Worm (Caenorhabditis elegans): ENCODE results near the gene Y44A6C.2.

The Y44A6C.2 gene

ce11 chrV:20749098-20749497 is 27.1 kb downstream of the Y44A6C.2 start:
- TF ChIP-seq aly-2 (tag; optimal IDR thresholded peaks at IDR 0.05) (no peak), nhr-237 (tag; optimal IDR thresholded peaks at IDR 0.05) (no peak), nfya-1 (tag; optimal IDR thresholded peaks at IDR 0.05; ENCODE audit: insufficient read depth) (no peak), hmg-11 (tag; optimal IDR thresholded peaks at IDR 0.05) (no peak)

ce11 chrV:20752609-20753102 is 30.6 kb downstream of the Y44A6C.2 start, which contains the start of gene pha-4:
Gene pha-4, plus strand, starts transcription at chrV:20753052.
- TF ChIP-seq R02D3.7 (tag; optimal IDR thresholded peaks at IDR 0.05) = no peak
- peak; percentile 86 for TF ChIP-seq elt-2 (tag; optimal IDR thresholded peaks at IDR 0.05)
- no peak for TF ChIP-seq ceh-16 (tag; optimal IDR thresholded peaks at IDR 0.05)
- peak; percentile 69 for TF ChIP-seq pqm-1 (tag; optimal IDR thresholded peaks at IDR 0.05)

- peak; percentile 44 for TF ChIP-seq pqm-1 (tag; optimal IDR thresholded peaks at IDR 0.05)
- TF ChIP-seq ceh-28 (tag; optimal IDR thresholded peaks at IDR 0.05) = peak; percentile 54
- TF ChIP-seq elt-2 (tag; optimal IDR thresholded peaks at IDR 0.05) = peak; percentile 68
- TF ChIP-seq pha-4 (tag; optimal IDR thresholded peaks at IDR 0.05) = no peak
These were observed 31.9 kb downstream of the Y44A6C.2 start for ce11 chrV:20753838-20754503.

DNA sequence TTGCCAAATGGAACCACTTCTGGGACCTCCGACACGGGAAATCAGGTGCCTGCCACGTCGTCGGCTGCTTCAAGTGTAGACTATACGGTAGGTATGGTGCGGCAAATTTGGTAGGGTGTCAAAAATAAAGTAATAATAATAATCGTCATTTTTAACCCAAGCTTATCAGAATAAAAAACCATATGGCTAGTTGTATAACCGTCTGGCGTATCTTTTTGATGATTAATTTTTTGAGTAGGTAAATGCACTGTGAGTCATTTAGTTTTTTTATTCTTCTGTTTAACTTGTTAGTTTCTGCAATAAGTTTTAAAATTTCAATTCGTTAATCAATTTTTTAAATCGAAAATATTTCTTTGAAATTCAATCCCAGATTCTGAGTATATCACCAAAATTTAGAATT is 33.5 kb downstream of the Y44A6C.2 start:
- TF ChIP-seq elt-2 (tag; optimal IDR thresholded peaks at IDR 0.05) (peak; percentile 18), pha-4 (tag; optimal IDR thresholded peaks at IDR 0.05) (peak; percentile 65), mdl-1 (tag; optimal IDR thresholded peaks at IDR 0.05) (no peak), pqm-1 (tag; optimal IDR thresholded peaks at IDR 0.05) (peak; percentile 47)

DNA sequence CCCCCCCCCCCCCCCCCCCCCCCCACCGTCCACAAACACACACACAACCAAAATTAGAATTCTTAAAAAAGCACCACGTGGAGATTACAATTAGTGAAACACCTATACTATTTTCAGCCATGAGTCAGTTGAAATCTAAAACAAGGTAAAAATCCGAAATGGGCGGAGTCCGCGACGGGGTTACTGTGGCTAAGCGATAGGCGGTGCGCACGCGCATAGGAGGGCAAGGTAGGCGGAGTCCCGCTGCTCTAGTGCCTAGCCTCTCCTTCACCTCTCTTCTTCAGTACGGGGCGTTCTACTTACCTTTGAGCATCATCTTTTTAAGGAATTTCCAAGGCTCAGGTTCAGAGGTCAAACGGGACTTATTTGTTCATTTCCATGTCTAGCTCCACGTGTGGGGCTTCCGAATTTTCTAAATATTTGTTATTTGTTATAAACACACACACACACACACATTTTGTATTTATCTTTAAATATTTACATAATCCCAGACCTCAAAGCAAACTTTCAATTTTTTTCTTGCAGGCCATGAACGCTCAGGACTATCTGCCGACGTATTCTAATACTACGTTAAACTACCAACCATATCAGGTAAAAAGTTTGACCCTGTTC is 34.5 kb downstream of the Y44A6C.2 start:
- TF ChIP-seq nfya-1 (tag; optimal IDR thresholded peaks at IDR 0.05; ENCODE audit: insufficient read depth) = peak; percentile 30
- TF ChIP-seq pha-4 (tag; optimal IDR thresholded peaks at IDR 0.05) = peak; percentile 100
- no peak for TF ChIP-seq aly-2 (tag; optimal IDR thresholded peaks at IDR 0.05)

DNA sequence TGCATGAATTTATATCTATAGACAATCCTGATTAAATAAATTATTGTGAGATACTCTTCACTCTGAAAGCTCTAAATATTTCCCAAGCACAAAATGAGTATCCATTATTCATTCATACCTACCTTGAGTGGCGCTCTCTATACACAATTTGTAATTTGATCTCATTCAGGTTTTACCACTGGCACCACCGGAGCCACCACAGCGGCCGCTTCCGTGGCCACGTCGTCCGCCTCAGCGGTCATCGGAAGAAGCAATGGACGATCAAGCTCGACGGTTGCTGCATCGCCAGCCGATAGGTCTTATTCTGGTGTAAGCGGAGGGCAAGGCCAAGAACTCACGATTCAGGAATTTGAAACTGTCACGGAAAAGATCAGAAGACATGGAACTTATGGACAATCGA is 35.2 kb downstream of the Y44A6C.2 start:
- TF ChIP-seq mml-1 (tag; optimal IDR thresholded peaks at IDR 0.05) (no peak), tbx-2 (tag; optimal IDR thresholded peaks at IDR 0.05) (no peak), pqm-1 (tag; optimal IDR thresholded peaks at IDR 0.05) (no peak), pha-4 (tag; optimal IDR thresholded peaks at IDR 0.05) (no peak), ztf-11 (tag; optimal IDR thresholded peaks at IDR 0.05) (no peak), ceh-28 (tag; optimal IDR thresholded peaks at IDR 0.05) (no peak), nhr-28 (tag; optimal IDR thresholded peaks at IDR 0.05) (no peak), lin-39 (tag; optimal IDR thresholded peaks at IDR 0.05) (no peak), unc-62 (GFP tag; optimal IDR thresholded peaks at IDR 0.05) (no peak), fkh-2 (tag; optimal IDR thresholded peaks at IDR 0.05) (no peak), daf-12 (tag; optimal IDR thresholded peaks at IDR 0.05) (no peak), skn-1 (tag; optimal IDR thresholded peaks at IDR 0.05) (no peak), nhr-237 (tag; optimal IDR thresholded peaks at IDR 0.05) (no peak), aly-2 (tag; optimal IDR thresholded peaks at IDR 0.05) (no peak), egl-5 (tag; optimal IDR thresholded peaks at IDR 0.05) (no peak), unc-39 (tag; optimal IDR thresholded peaks at IDR 0.05) (no peak)

ce11 chrV:20758106-20758505 is 36.1 kb downstream of the Y44A6C.2 start:
- no peak for TF ChIP-seq aly-2 (tag; optimal IDR thresholded peaks at IDR 0.05)
- TF ChIP-seq nhr-28 (tag; optimal IDR thresholded peaks at IDR 0.05) = no peak
- TF ChIP-seq lsy-12 (tag; optimal IDR thresholded peaks at IDR 0.05) = no peak
- no peak for TF ChIP-seq eor-1 (tag; optimal IDR thresholded peaks at IDR 0.05)
- TF ChIP-seq mml-1 (tag; optimal IDR thresholded peaks at IDR 0.05) = no peak
- TF ChIP-seq fkh-10 (GFP tag; optimal IDR thresholded peaks at IDR 0.05) = no peak
- TF ChIP-seq nhr-77 (tag; optimal IDR thresholded peaks at IDR 0.05) = no peak
- no peak for TF ChIP-seq R02D3.7 (tag; optimal IDR thresholded peaks at IDR 0.05)
- TF ChIP-seq elt-1 (tag; optimal IDR thresholded peaks at IDR 0.05) = no peak
- no peak for TF ChIP-seq nhr-237 (tag; optimal IDR thresholded peaks at IDR 0.05)
- no peak for TF ChIP-seq nhr-76 (tag; optimal IDR thresholded peaks at IDR 0.05)
- no peak for TF ChIP-seq skn-1 (tag; optimal IDR thresholded peaks at IDR 0.05)
- no peak for TF ChIP-seq ztf-4 (tag; optimal IDR thresholded peaks at IDR 0.05)
- no peak for TF ChIP-seq nhr-43 (tag; optimal IDR thresholded peaks at IDR 0.05; ENCODE audit: poor library complexity, severe bottlenecking)
- no peak for TF ChIP-seq mdl-1 (tag; optimal IDR thresholded peaks at IDR 0.05)

Data from whole organism, L3 larva.